Worm (Caenorhabditis elegans): ENCODE results near the gene tsr-1.

tsr-1 gene

ce11 chrII:2455931-2456576 is 17.1 kb downstream of the tsr-1 start:
- TF ChIP-seq W03F9.2 (tag; optimal IDR thresholded peaks at IDR 0.05) (no peak), dao-5 (tag; optimal IDR thresholded peaks at IDR 0.05) (no peak), him-1 (tag; optimal IDR thresholded peaks at IDR 0.05) (no peak)

ce11 chrII:2454822-2455221 is 18.3 kb downstream of the tsr-1 start:
- TF ChIP-seq him-1 (tag; optimal IDR thresholded peaks at IDR 0.05) (no peak), W03F9.2 (tag; optimal IDR thresholded peaks at IDR 0.05) (no peak), dao-5 (tag; optimal IDR thresholded peaks at IDR 0.05) (no peak)

ce11 chrII:2452492-2452891 is 20.7 kb downstream of the tsr-1 start:
- TF ChIP-seq dao-5 (tag; optimal IDR thresholded peaks at IDR 0.05) (no peak), W03F9.2 (tag; optimal IDR thresholded peaks at IDR 0.05) (no peak), him-1 (tag; optimal IDR thresholded peaks at IDR 0.05) (no peak)

ce11 chrII:2450990-2451389 is 22.2 kb downstream of the tsr-1 start:
- TF ChIP-seq W03F9.2 (tag; optimal IDR thresholded peaks at IDR 0.05) (peak; percentile 6), him-1 (tag; optimal IDR thresholded peaks at IDR 0.05) (peak; percentile 31), dao-5 (tag; optimal IDR thresholded peaks at IDR 0.05) (no peak)

- TF ChIP-seq W03F9.2 (tag; optimal IDR thresholded peaks at IDR 0.05) (no peak), him-1 (tag; optimal IDR thresholded peaks at IDR 0.05) (no peak), dao-5 (tag; optimal IDR thresholded peaks at IDR 0.05) (no peak)
Observed at ce11 chrII:2446727-2447126, 26.4 kb downstream of the tsr-1 start.

ce11 chrII:2445164-2445563 is 28.0 kb downstream of the tsr-1 start:
- TF ChIP-seq W03F9.2 (tag; optimal IDR thresholded peaks at IDR 0.05) (no peak), him-1 (tag; optimal IDR thresholded peaks at IDR 0.05) (no peak), dao-5 (tag; optimal IDR thresholded peaks at IDR 0.05) (no peak)

ce11 chrII:2442979-2443378 is 30.2 kb downstream of the tsr-1 start, which contains the start of gene vab-19:
vab-19 (plus strand) TSS chrII:2443279.
- no peak for TF ChIP-seq dao-5 (tag; optimal IDR thresholded peaks at IDR 0.05)

- no peak for TF ChIP-seq W03F9.2 (tag; optimal IDR thresholded peaks at IDR 0.05)
- TF ChIP-seq him-1 (tag; optimal IDR thresholded peaks at IDR 0.05): no peak
- TF ChIP-seq dao-5 (tag; optimal IDR thresholded peaks at IDR 0.05): no peak
Observed at ce11 chrII:2442243-2442642, 30.9 kb downstream of the tsr-1 start.

- TF ChIP-seq W03F9.2 (tag; optimal IDR thresholded peaks at IDR 0.05): no peak
- TF ChIP-seq dao-5 (tag; optimal IDR thresholded peaks at IDR 0.05): no peak
- no peak for TF ChIP-seq him-1 (tag; optimal IDR thresholded peaks at IDR 0.05)
Observed at ce11 chrII:2440312-2440711, 32.9 kb downstream of the tsr-1 start.

ce11 chrII:2438944-2439343 is 34.2 kb downstream of the tsr-1 start:
- TF ChIP-seq him-1 (tag; optimal IDR thresholded peaks at IDR 0.05) (no peak), W03F9.2 (tag; optimal IDR thresholded peaks at IDR 0.05) (no peak), dao-5 (tag; optimal IDR thresholded peaks at IDR 0.05) (no peak)

ce11 chrII:2438180-2438579 is 35.0 kb downstream of the tsr-1 start:
- TF ChIP-seq dao-5 (tag; optimal IDR thresholded peaks at IDR 0.05) (no peak), him-1 (tag; optimal IDR thresholded peaks at IDR 0.05) (no peak), W03F9.2 (tag; optimal IDR thresholded peaks at IDR 0.05) (no peak)

- no peak for TF ChIP-seq him-1 (tag; optimal IDR thresholded peaks at IDR 0.05)
- TF ChIP-seq dao-5 (tag; optimal IDR thresholded peaks at IDR 0.05): no peak
- no peak for TF ChIP-seq W03F9.2 (tag; optimal IDR thresholded peaks at IDR 0.05)
Observed at ce11 chrII:2436757-2437156, 36.4 kb downstream of the tsr-1 start.

ce11 chrII:2435566-2435965 is 37.6 kb downstream of the tsr-1 start:
- TF ChIP-seq dao-5 (tag; optimal IDR thresholded peaks at IDR 0.05) (no peak), W03F9.2 (tag; optimal IDR thresholded peaks at IDR 0.05) (no peak)

ce11 chrII:2431972-2432371 is 41.2 kb downstream of the tsr-1 start, which contains the start of gene ceh-86:
ceh-86 (minus strand) TSS chrII:2432072.
- TF ChIP-seq him-1 (tag; optimal IDR thresholded peaks at IDR 0.05): no peak
- TF ChIP-seq W03F9.2 (tag; optimal IDR thresholded peaks at IDR 0.05): no peak
- TF ChIP-seq dao-5 (tag; optimal IDR thresholded peaks at IDR 0.05): no peak

- TF ChIP-seq W03F9.2 (tag; optimal IDR thresholded peaks at IDR 0.05): no peak
- TF ChIP-seq him-1 (tag; optimal IDR thresholded peaks at IDR 0.05): no peak
- TF ChIP-seq dao-5 (tag; optimal IDR thresholded peaks at IDR 0.05): no peak
Observed at ce11 chrII:2422427-2422826, 50.7 kb downstream of the tsr-1 start.

Measured in whole organism, L4/young adult.